Worm (Caenorhabditis elegans) whole organism, L4/young adult: ENCODE results near the gene M117.6.

Experiments used
- W03F9.2 ChIP-seq: fragments of 150-350 bp; optimal IDR thresholded peaks from 2 replicates; lab custom pipeline; 2014; ENCODE audit warnings: missing biosample characterization, missing genetic modification characterization
- dao-5 ChIP-seq: sonication (generic microtip); optimal IDR thresholded peaks from 2 replicates; lab custom pipeline; 2016; ENCODE audit warnings: missing genotype, missing genetic modification characterization, moderate library complexity, missing compliant biosample characterization
- him-1 ChIP-seq: sonication (generic microtip); optimal IDR thresholded peaks from 2 replicates; lab custom pipeline; 2016; ENCODE audit warnings: missing genotype, missing genetic modification reagents, missing genetic modification characterization, missing compliant biosample characterization

DNA sequence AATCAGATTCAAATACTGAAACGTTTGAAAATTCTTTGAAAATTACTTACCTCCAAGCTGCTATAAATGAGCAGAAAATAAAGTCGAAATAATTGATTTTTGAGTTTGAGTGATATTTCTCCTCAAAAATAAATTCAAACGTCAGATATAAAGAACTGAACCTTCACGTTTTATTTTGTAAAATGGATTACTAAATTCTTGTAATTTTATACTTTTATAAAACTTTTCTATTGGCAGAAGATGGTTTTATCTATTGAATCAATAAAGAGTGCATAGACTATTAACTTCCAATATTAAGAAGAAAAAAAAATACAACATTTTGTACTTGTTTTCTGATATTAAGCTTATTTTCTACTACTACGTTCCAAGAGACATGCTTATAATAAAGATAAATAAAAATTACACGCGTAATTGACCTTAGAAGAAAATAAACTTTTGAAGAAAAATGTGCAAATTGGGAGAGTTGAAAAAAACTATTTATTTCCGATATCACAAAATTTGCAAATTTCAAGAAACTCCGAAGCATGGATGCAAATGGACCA is 19.9 kb upstream of the M117.6 start, which contains the start of the genes F38H4.6 and F38H4.4:
- TF ChIP-seq him-1 (tag; lab: Kevin White, UChicago) (no peak), dao-5 (tag; lab: Kevin White, UChicago) (no peak), W03F9.2 (no peak)
